Fruit fly (Drosophila melanogaster) whole organism, adult: ENCODE data around the gene CG43330.

Source experiments
- CG11617 ChIP-seq: fragments of 200-800 bp; sonication (Bioruptor generic); optimal IDR thresholded peaks from 2 replicates; lab custom pipeline; 2017; ENCODE audit warnings: mild to moderate bottlenecking, missing biosample characterization, missing genetic modification reagents, missing genetic modification characterization
- CG14711 ChIP-seq: fragments of 200-800 bp; sonication (Bioruptor generic); optimal IDR thresholded peaks from 2 replicates; lab custom pipeline; 2018; ENCODE audit warnings: missing biosample characterization, mild to moderate bottlenecking, missing genetic modification characterization, moderate library complexity
- CG33017 ChIP-seq: fragments of 200-800 bp; sonication (Bioruptor generic); optimal IDR thresholded peaks from 2 replicates; lab custom pipeline; 2018; ENCODE audit warnings: missing biosample characterization, mild to moderate bottlenecking, missing genetic modification characterization, moderate library complexity
- cic ChIP-seq: fragments of 200-800 bp; sonication (Bioruptor generic); optimal IDR thresholded peaks from 2 replicates; lab custom pipeline; 2017; ENCODE audit warnings: missing biosample characterization, mild to moderate bottlenecking, missing genetic modification characterization, moderate library complexity
- tj ChIP-seq: fragments of 200-800 bp; sonication (Bioruptor generic); optimal IDR thresholded peaks from 3 replicates; lab custom pipeline; 2017; ENCODE audit warnings: missing biosample characterization, mild to moderate bottlenecking, missing genetic modification characterization, moderate library complexity
- toe ChIP-seq: fragments of 200-800 bp; sonication (Bioruptor generic); optimal IDR thresholded peaks from 2 replicates; lab custom pipeline; 2016; ENCODE audit warnings: missing biosample characterization, missing genetic modification characterization

DNA sequence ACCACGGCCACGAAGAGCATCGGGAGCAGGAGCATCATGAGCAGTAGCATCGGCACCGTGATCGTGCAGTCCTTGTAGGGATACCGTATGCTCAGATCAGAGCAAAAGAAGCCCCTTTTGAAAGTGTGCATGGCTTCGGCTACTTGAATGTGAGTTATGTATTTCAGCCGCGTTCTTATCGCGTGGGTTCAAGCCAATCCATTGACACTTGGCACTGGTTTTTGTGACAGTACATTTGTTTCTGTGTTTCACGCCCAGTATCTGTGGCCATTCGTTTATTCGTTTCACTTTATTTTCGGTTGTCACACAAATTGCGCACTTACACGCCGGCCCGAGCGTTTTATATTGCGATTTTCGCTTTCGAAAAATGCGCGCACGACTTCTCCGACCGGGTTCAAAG is 43.8 kb downstream of the CG43330 start:
- no peak for TF ChIP-seq CG14711 (tag; lab: Kevin White, UChicago)
- no peak for TF ChIP-seq CG33017 (tag; lab: Kevin White, UChicago)
- TF ChIP-seq toe (GFP tag; lab: Kevin White, UChicago): no peak
- TF ChIP-seq CG11617: no peak
- no peak for TF ChIP-seq tj (GFP tag; lab: Kevin White, UChicago)
- no peak for TF ChIP-seq cic
